Fruit fly (Drosophila melanogaster): ENCODE results near the gene CCT4.

Gene CCT4

DNA sequence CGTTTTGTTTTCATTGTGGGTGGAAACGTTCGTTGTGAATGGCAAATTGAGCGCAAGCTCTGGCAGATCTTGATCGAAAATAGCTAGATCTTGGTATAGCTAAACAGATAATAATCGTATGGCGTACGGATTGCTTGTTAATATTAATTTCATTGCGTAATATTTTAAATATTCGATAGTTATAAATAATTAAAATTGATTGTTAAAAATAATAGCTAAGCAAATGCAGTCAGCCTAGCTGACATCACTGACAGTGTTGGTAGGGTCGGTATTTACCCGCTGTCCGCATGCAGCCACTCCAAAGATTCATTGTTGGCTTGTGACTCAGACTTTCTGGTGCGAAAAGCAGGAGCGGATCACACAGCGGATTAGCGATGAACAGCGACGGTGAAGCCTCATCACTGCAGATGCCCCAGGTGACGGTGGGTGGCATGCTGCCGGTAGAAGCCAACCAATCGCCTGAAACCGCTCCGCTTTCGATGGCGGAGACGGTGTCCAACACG lies 11.7 kb upstream of the CCT4 start, which contains the start of the genes CG5776 and spict (continued):
- TF ChIP-seq NC2β (GFP tag; optimal IDR thresholded peaks at IDR 0.05) (no peak), CG34224 (GFP tag; IDR thresholded peaks at IDR 0.05; ENCODE audit: partially characterized antibody) (peak; percentile 12; the same call in 1 of the 3 replicates), CG10959 (GFP tag; IDR thresholded peaks at IDR 0.05) (peak; percentile 49), CG6683 (GFP tag; optimal IDR thresholded peaks at IDR 0.05) (peak; percentile 14), kni (GFP tag; optimal IDR thresholded peaks at IDR 0.05) (peak; percentile 18), CG4282 (GFP tag; optimal IDR thresholded peaks at IDR 0.05) (no peak), Dip2 (GFP tag; IDR thresholded peaks at IDR 0.05) (no peak), ase (GFP tag; IDR thresholded peaks at IDR 0.05) (peak; percentile 62; the same call in 2 of the 3 replicates), zfh2 (GFP tag; optimal IDR thresholded peaks at IDR 0.05) (peak; percentile 70), Dp (GFP tag; optimal IDR thresholded peaks at IDR 0.05) (peak; percentile 56), luna (GFP tag; optimal IDR thresholded peaks at IDR 0.05) (no peak), btn (GFP tag; optimal IDR thresholded peaks at IDR 0.05) (no peak), cg (GFP tag; optimal IDR thresholded peaks at IDR 0.05) (no peak), CG8478 (optimal IDR thresholded peaks at IDR 0.05) (no peak), Trl (optimal IDR thresholded peaks at IDR 0.05) (no peak), Trl (GFP tag; optimal IDR thresholded peaks at IDR 0.05) (no peak), CG10274 (GFP tag; optimal IDR thresholded peaks at IDR 0.05) (no peak), CG8089 (GFP tag; optimal IDR thresholded peaks at IDR 0.05) (no peak), vfl (GFP tag; optimal IDR thresholded peaks at IDR 0.05) (no peak), HmgD (GFP tag; optimal IDR thresholded peaks at IDR 0.05) (no peak), crp (GFP tag; optimal IDR thresholded peaks at IDR 0.05) (peak in 1 of 2 experiments; percentile 51), schlank (tag; optimal IDR thresholded peaks at IDR 0.05) (peak; percentile 53), CG2712 (tag; optimal IDR thresholded peaks at IDR 0.05) (peak; percentile 82), Nf-YA (GFP tag; IDR thresholded peaks at IDR 0.05) (peak; percentile 53; the same call in 1 of the 2 replicates), CG32532 (GFP tag; IDR thresholded peaks at IDR 0.05) (peak; percentile 84), CG3726 (GFP tag; IDR thresholded peaks at IDR 0.05) (no peak), Spps (tag; optimal IDR thresholded peaks at IDR 0.05) (peak; percentile 40), slbo (GFP tag; IDR thresholded peaks at IDR 0.05) (peak; percentile 92), CG13287 (GFP tag; IDR thresholded peaks at IDR 0.05; ENCODE audit: partially characterized antibody) (peak; percentile 62; the same call in 1 of the 2 replicates), gem (tag; optimal IDR thresholded peaks at IDR 0.05) (peak; percentile 90), z (GFP tag; IDR thresholded peaks at IDR 0.05) (no peak), insv (GFP tag; optimal IDR thresholded peaks at IDR 0.05) (no peak), disco-r (GFP tag; optimal IDR thresholded peaks at IDR 0.05) (no peak), dpn (GFP tag; optimal IDR thresholded peaks at IDR 0.05) (peak in 1 of 2 experiments; percentile 28), CG7745 (tag; optimal IDR thresholded peaks at IDR 0.05) (no peak), Mes4 (GFP tag; optimal IDR thresholded peaks at IDR 0.05) (no peak), kay (GFP tag; optimal IDR thresholded peaks at IDR 0.05) (no peak), otp (GFP tag; IDR thresholded peaks at IDR 0.05) (0 out of 3 replicates have a peak, but pooled peaks have one; percentile 40), hbn (GFP tag; IDR thresholded peaks at IDR 0.05; ENCODE audit: partially characterized antibody) (no peak), Taf1 (GFP tag; IDR thresholded peaks at IDR 0.05) (no peak), tap (tag; optimal IDR thresholded peaks at IDR 0.05) (no peak), Gsc (GFP tag; IDR thresholded peaks at IDR 0.05) (no peak), Dek (tag; optimal IDR thresholded peaks at IDR 0.05) (peak; percentile 83), ssp (GFP tag; IDR thresholded peaks at IDR 0.05) (peak; percentile 64), vvl (GFP tag; IDR thresholded peaks at IDR 0.05) (peak; percentile 85), stc (GFP tag; IDR thresholded peaks at IDR 0.05) (peak; percentile 74), MTF-1 (GFP tag; optimal IDR thresholded peaks at IDR 0.05; ENCODE audit: borderline replicate concordance) (no peak), chn (GFP tag; optimal IDR thresholded peaks at IDR 0.05) (peak; percentile 38), sim (GFP tag; IDR thresholded peaks at IDR 0.05) (0 out of 2 replicates have a peak, but pooled peaks have one; percentile 22), zen (tag; optimal IDR thresholded peaks at IDR 0.05) (peak; percentile 65), CG13296 (GFP tag; optimal IDR thresholded peaks at IDR 0.05) (peak; percentile 67)

All from whole organism, embryonic.